Worm (Caenorhabditis elegans): Measurements from ENCODE around the gene Y26E6A.2.

DNA sequence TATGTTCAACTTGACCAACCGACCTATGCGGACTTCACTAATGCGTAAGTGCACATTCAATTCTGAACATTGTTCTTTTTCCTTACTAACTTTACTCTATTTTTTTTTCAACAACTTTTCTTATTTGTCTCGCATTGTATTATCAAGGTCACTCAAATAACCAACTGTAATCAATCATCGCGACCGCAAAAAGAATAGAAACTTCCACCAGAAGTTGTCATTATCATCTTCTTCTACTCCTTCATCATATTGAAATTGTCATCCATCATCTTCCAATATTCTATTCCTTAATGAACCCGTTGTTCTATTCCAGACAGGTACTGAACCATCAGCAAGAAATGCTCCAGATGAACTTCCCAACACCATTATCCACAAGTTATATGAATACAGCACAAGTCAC, 25.2 kb upstream of the Y26E6A.2 start:
- TF ChIP-seq klf-2 (GFP tag; conservative IDR thresholded peaks at IDR 0.05) (no peak), tab-1 (GFP tag; IDR thresholded peaks at IDR 0.05) (no peak), med-1 (GFP tag; optimal IDR thresholded peaks at IDR 0.05; ENCODE audit: insufficient read depth) (no peak), flt-1 (GFP tag; IDR thresholded peaks at IDR 0.05) (no peak), cog-1 (tag; optimal IDR thresholded peaks at IDR 0.05) (no peak), ztf-23 (GFP tag; IDR thresholded peaks at IDR 0.05) (no peak), T22C8.4 (GFP tag; IDR thresholded peaks at IDR 0.05) (no peak), ztf-29 (GFP tag; IDR thresholded peaks at IDR 0.05) (no peak)

Data from whole organism, midembryonic.